Worm (Caenorhabditis elegans): ENCODE results near the gene ceh-99.

DNA sequence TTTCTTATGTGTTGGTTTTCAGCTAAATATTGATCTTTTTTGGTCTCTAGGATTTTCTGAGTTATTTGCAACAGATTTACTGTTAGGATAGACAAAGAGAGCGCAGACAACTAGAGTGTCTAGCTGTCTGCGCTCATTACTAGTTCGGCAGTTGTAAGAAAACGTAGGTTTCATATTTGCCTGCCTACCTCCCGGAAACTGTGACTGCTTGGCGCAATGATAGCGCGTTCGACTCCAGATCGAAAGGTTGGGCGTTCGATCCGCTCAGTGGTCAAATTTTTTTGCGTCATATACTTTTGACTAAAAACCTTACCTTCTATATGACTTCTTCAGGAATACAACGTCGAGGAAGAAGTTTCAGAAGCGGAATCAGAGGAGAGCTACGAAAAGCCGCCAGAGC lies 19.6 kb downstream of the ceh-99 start:
- TF ChIP-seq unc-55 (GFP tag; optimal IDR thresholded peaks at IDR 0.05): no peak
- TF ChIP-seq ceh-9 (tag; optimal IDR thresholded peaks at IDR 0.05): no peak
- no peak for TF ChIP-seq fax-1 (tag; optimal IDR thresholded peaks at IDR 0.05)
- no peak for TF ChIP-seq sox-4 (tag; optimal IDR thresholded peaks at IDR 0.05)
- TF ChIP-seq nhr-11 (tag; optimal IDR thresholded peaks at IDR 0.05): no peak
- no peak for TF ChIP-seq elt-2 (tag; optimal IDR thresholded peaks at IDR 0.05)
- TF ChIP-seq ahr-1 (tag; optimal IDR thresholded peaks at IDR 0.05): no peak
